Worm (Caenorhabditis elegans): ENCODE measurements around the gene fbxa-202.

DNA sequence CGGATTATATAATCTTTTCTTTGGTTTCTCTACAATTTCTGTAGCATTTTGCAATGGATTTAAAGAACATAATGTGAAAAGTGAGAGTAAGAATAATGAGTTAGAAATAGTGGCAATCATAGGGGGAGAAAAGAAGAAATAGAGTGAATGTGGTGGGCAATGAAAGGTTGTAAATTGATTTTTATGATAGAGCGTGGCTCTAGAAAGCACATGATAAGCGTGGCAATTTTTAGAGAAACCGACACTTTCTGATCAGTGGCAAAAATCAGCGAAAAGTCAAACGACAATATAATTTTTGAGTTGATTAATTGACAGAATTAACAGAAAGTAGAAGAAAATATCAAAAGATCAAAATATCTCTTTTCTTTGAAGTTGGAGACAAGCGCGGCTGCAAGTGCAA is 34.7 kb upstream of the fbxa-202 start, which contains the start of gene K12B6.9:
- TF ChIP-seq nhr-28 (tag; optimal IDR thresholded peaks at IDR 0.05) (no peak), jun-1 (tag; optimal IDR thresholded peaks at IDR 0.05) (no peak), unc-86 (tag; optimal IDR thresholded peaks at IDR 0.05) (no peak), lin-35 (GFP tag; optimal IDR thresholded peaks at IDR 0.05) (peak in 1 of 2 experiments; percentile 32), fkh-10 (GFP tag; optimal IDR thresholded peaks at IDR 0.05) (no peak)

Measured in whole organism, L1 larva.